Worm (Caenorhabditis elegans): ENCODE measurements around the gene praf-3.

- TF ChIP-seq nhr-237 (tag; optimal IDR thresholded peaks at IDR 0.05) = no peak
- no peak for TF ChIP-seq unc-39 (tag; optimal IDR thresholded peaks at IDR 0.05)
- TF ChIP-seq ztf-11 (tag; optimal IDR thresholded peaks at IDR 0.05) = no peak
- peak; percentile 78 for TF ChIP-seq ces-1 (GFP tag; optimal IDR thresholded peaks at IDR 0.05)
- TF ChIP-seq sem-2 (GFP tag; optimal IDR thresholded peaks at IDR 0.05) = no peak
- TF ChIP-seq elt-1 (tag; optimal IDR thresholded peaks at IDR 0.05; ENCODE audit: borderline replicate concordance, insufficient read depth) = no peak
Observed at ce11 chrIV:8385662-8386061, 5.9 kb downstream of the praf-3 start.
